Fruit fly (Drosophila melanogaster): ENCODE results near the gene CG34286.

- TF ChIP-seq usp (GFP tag; optimal IDR thresholded peaks at IDR 0.05), result no peak
- no peak for TF ChIP-seq CG8478 (optimal IDR thresholded peaks at IDR 0.05)
- TF ChIP-seq EcR (GFP tag; optimal IDR thresholded peaks at IDR 0.05), result no peak
- TF ChIP-seq Dll (optimal IDR thresholded peaks at IDR 0.05), result no peak
- no peak for TF ChIP-seq psq (optimal IDR thresholded peaks at IDR 0.05)
- no peak for TF ChIP-seq pan (optimal IDR thresholded peaks at IDR 0.05)
Measured at dm6 chr3R:19715827-19716226, at the start of gene CG34286.
